Fruit fly (Drosophila melanogaster): ENCODE measurements around the gene Lectin-galC1.
A peak's percentile ranks its signal among the peaks of the same experiment; 100 is the strongest.

Gene Lectin-galC1

DNA sequence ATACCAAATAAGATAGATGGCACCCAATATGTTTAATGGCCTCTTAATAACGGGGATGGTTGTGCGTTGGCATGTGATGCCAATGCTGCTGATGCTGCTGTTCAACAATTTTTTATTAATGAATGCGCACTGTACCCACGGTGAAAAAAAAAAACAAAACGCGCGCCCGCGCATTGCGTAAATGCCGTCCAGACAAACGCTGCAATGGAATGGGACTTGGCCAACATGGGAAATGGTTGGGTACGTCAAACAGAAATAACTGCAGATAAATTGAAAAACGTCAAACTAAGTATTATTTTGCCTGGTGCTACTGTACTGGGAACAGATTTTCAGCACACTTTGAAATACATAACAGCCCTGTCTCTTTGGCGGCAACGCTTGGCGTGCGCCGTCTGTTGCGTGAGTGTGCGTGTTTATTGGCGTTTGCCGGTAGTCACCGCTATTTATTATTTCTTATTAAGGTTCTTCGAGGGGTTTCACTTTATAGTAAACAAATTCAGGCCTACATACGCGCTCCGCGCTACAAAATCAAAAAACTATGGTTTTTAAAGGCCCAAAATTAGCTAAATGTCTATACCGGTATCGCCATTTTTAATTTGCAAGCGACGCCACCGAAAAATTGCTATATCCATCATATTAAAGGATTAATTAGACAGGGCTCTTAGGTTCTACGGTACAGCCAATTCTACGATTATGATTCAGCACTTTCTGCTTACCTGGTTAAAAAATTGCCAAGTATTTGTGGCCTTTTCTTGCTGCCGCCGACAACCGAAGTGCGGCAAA lies 35.5 kb downstream of the Lectin-galC1 start (continued):
- TF ChIP-seq TFAM (GFP tag; optimal IDR thresholded peaks at IDR 0.05): no peak
- no peak for TF ChIP-seq NC2β (GFP tag; optimal IDR thresholded peaks at IDR 0.05)
- no peak for TF ChIP-seq Trl (optimal IDR thresholded peaks at IDR 0.05)
- peak; percentile 23 for TF ChIP-seq Trl (GFP tag; optimal IDR thresholded peaks at IDR 0.05)
- peak; percentile 49 for TF ChIP-seq Rfx (GFP tag; IDR thresholded peaks at IDR 0.05)
- TF ChIP-seq CG13296 (GFP tag; optimal IDR thresholded peaks at IDR 0.05): peak; percentile 2
- TF ChIP-seq stc (GFP tag; IDR thresholded peaks at IDR 0.05): no peak
- TF ChIP-seq Atf6 (GFP tag; IDR thresholded peaks at IDR 0.05): peak; percentile 49; the same call in 1 of the 2 replicates
- TF ChIP-seq Abd-B (GFP tag; optimal IDR thresholded peaks at IDR 0.05): no peak
- no peak for TF ChIP-seq peb (GFP tag; IDR thresholded peaks at IDR 0.05)
- no peak for TF ChIP-seq Gsc (GFP tag; IDR thresholded peaks at IDR 0.05)
- TF ChIP-seq CG33557 (GFP tag; optimal IDR thresholded peaks at IDR 0.05): no peak
- peak; percentile 57 for TF ChIP-seq Dp (GFP tag; optimal IDR thresholded peaks at IDR 0.05)
- no peak for TF ChIP-seq crp (GFP tag; optimal IDR thresholded peaks at IDR 0.05)
- peak; percentile 36; the same call in 1 of the 2 replicates for TF ChIP-seq CG32772 (GFP tag; IDR thresholded peaks at IDR 0.05)
- no peak for TF ChIP-seq CG15514 (GFP tag; optimal IDR thresholded peaks at IDR 0.05)
- TF ChIP-seq row (GFP tag; IDR thresholded peaks at IDR 0.05): peak; percentile 73
- no peak for TF ChIP-seq nau (GFP tag; optimal IDR thresholded peaks at IDR 0.05)
- peak; percentile 78 for TF ChIP-seq phol (tag; optimal IDR thresholded peaks at IDR 0.05)
- TF ChIP-seq HLHmδ (GFP tag; optimal IDR thresholded peaks at IDR 0.05): peak; percentile 15
- TF ChIP-seq bab2 (GFP tag; optimal IDR thresholded peaks at IDR 0.05): no peak
- TF ChIP-seq BEAF-32 (GFP tag; optimal IDR thresholded peaks at IDR 0.05): no peak
- no peak for TF ChIP-seq CG10565 (GFP tag; optimal IDR thresholded peaks at IDR 0.05)
- TF ChIP-seq wek (GFP tag; optimal IDR thresholded peaks at IDR 0.05): no peak
- 0 out of 2 replicates have a peak, but pooled peaks have one; percentile 30 for TF ChIP-seq vvl (GFP tag; IDR thresholded peaks at IDR 0.05)
- TF ChIP-seq CG1792 (GFP tag; optimal IDR thresholded peaks at IDR 0.05): no peak
- no peak for TF ChIP-seq onecut (GFP tag; IDR thresholded peaks at IDR 0.05)
- TF ChIP-seq CG16863 (GFP tag; optimal IDR thresholded peaks at IDR 0.05): no peak
- no peak for TF ChIP-seq CG3726 (GFP tag; IDR thresholded peaks at IDR 0.05)
- no peak for TF ChIP-seq CG12071 (GFP tag; optimal IDR thresholded peaks at IDR 0.05)
- TF ChIP-seq CG11723 (GFP tag; optimal IDR thresholded peaks at IDR 0.05): peak; percentile 3
- TF ChIP-seq Hr78 (GFP tag; optimal IDR thresholded peaks at IDR 0.05): no peak
- TF ChIP-seq CG12155 (GFP tag; optimal IDR thresholded peaks at IDR 0.05): no peak
- no peak for TF ChIP-seq CG31388 (GFP tag; optimal IDR thresholded peaks at IDR 0.05)
- TF ChIP-seq CG42726 (GFP tag; IDR thresholded peaks at IDR 0.05; ENCODE audit: partially characterized antibody): no peak
- TF ChIP-seq CG14860 (GFP tag; IDR thresholded peaks at IDR 0.05; ENCODE audit: partially characterized antibody): no peak
- TF ChIP-seq pan (optimal IDR thresholded peaks at IDR 0.05): no peak
- TF ChIP-seq pan (GFP tag; optimal IDR thresholded peaks at IDR 0.05 in 1 of 2, IDR thresholded peaks at IDR 0.05 in 1 of 2): peak in 1 of 2 experiments; percentile 26
- no peak for TF ChIP-seq MTF-1 (GFP tag; optimal IDR thresholded peaks at IDR 0.05; ENCODE audit: borderline replicate concordance)
- TF ChIP-seq Sox100B (GFP tag; optimal IDR thresholded peaks at IDR 0.05): no peak
- no peak for TF ChIP-seq sens-2 (GFP tag; IDR thresholded peaks at IDR 0.05)
- no peak for TF ChIP-seq Oaz (GFP tag; IDR thresholded peaks at IDR 0.05)
- TF ChIP-seq CG10543 (GFP tag; optimal IDR thresholded peaks at IDR 0.05): peak; percentile 18
- TF ChIP-seq CG5180 (GFP tag; optimal IDR thresholded peaks at IDR 0.05): no peak
- no peak for TF ChIP-seq CG13775 (GFP tag; optimal IDR thresholded peaks at IDR 0.05)
- TF ChIP-seq Mrtf (GFP tag; IDR thresholded peaks at IDR 0.05): no peak
- TF ChIP-seq CG10267 (tag; optimal IDR thresholded peaks at IDR 0.05): no peak
- TF ChIP-seq CG12391 (tag; optimal IDR thresholded peaks at IDR 0.05): peak; percentile 16
- no peak for TF ChIP-seq MESR4 (GFP tag; optimal IDR thresholded peaks at IDR 0.05)

Measured in whole organism, embryonic.